Comparison of ENCODE assay signal across 2 worm cellular contexts in the genomic region with DNA sequence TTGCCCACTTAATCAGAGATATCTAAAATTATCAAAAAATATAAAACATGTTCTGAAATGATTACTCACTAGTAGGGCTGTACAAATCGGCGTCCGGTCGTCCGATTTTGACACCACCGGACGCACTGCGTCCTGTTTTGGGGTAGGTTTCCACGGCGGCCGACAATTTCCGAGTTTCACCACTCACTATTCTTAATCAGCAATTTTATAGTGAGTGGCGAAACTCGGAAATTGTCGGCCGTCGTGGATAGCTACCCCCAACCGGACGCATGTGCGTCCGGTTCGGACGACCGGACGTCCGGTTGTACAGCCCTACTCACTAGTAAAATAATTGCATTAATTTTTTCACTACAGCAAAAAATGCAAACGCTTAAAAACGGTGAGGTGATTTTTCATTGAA.
TF ChIP-seq lines count a peak whose summit lies in the region.

No protein-coding gene starts in this region.

TF ChIP-seq in whole organism, L4 larva, 104 proteins besides CTCF, POLR2A, EP300 and RAD21:
- TF ChIP-seq snpc-1.2 (GFP tag; IDR thresholded peaks at IDR 0.05; lab: Robert Waterston, UW), result peak; percentile 55; the same call in 1 of the 2 replicates
- 0 out of 2 replicates have a peak, but pooled peaks have one; percentile 14 for TF ChIP-seq lin-38 (GFP tag; IDR thresholded peaks at IDR 0.05; lab: Robert Waterston, UW)

TF ChIP-seq in whole organism, young adult, 124 proteins besides CTCF, POLR2A, EP300 and RAD21:
- TF ChIP-seq snpc-4 (GFP tag; optimal IDR thresholded peaks at IDR 0.05; lab: Kevin White, UChicago) (peak; percentile 59), snpc-4 (tag; optimal IDR thresholded peaks at IDR 0.05; lab: Kevin White, UChicago) (peak in 3 of 4 experiments; percentile 9 to 92 (median 72)), snpc-3.4 (tag; optimal IDR thresholded peaks at IDR 0.05; lab: Kevin White, UChicago) (peak; percentile 2), attf-6 (GFP tag; IDR thresholded peaks at IDR 0.05; lab: Robert Waterston, UW) (0 out of 2 replicates have a peak, but pooled peaks have one; percentile 39), snpc-1.1 (tag; optimal IDR thresholded peaks at IDR 0.05; lab: Kevin White, UChicago; ENCODE audit: insufficient read depth) (peak; percentile 69)
